Worm (Caenorhabditis elegans) whole organism, L3 larva: ENCODE data around the gene mix-1.

Experiments used
- ZK546.5 ChIP-seq: sonication (generic microtip); optimal IDR thresholded peaks from 2 replicates; lab custom pipeline; 2017; ENCODE audit warnings: missing biosample characterization, missing genetic modification characterization
- aly-2 ChIP-seq: fragments of 150-350 bp; optimal IDR thresholded peaks from 2 replicates; lab custom pipeline; 2014; ENCODE audit warnings: missing biosample characterization, missing genetic modification characterization
- ama-1 ChIP-seq: fragments of 150-350 bp; optimal IDR thresholded peaks from 2 replicates; lab custom pipeline; 2018
- eor-1 ChIP-seq, 2 experiments: fragments of 150-350 bp; optimal IDR thresholded peaks; 2 replicates each; lab custom pipeline; 2014 to 2018; ENCODE audit warnings: missing biosample characterization in 2 of 2, missing genetic modification characterization in 2 of 2
- fkh-2 ChIP-seq: fragments of 150-350 bp; optimal IDR thresholded peaks from 2 replicates; lab custom pipeline; 2014; ENCODE audit warnings: missing biosample characterization, missing genetic modification reagents, missing genetic modification characterization
- fos-1 ChIP-seq: fragments of 150-350 bp; optimal IDR thresholded peaks from 2 replicates; lab custom pipeline; 2014; ENCODE audit warnings: missing biosample characterization, missing genetic modification characterization
- mdl-1 ChIP-seq: fragments of 150-350 bp; optimal IDR thresholded peaks from 2 replicates; lab custom pipeline; 2014; ENCODE audit warnings: missing biosample characterization, missing genetic modification characterization
- nhr-76 ChIP-seq: fragments of 150-350 bp; sonication (generic microtip); optimal IDR thresholded peaks from 5 replicates; lab custom pipeline; 2014; ENCODE audit warnings: missing biosample characterization, missing genetic modification characterization
- pha-4 ChIP-seq: fragments of 150-350 bp; optimal IDR thresholded peaks from 2 replicates; lab custom pipeline; 2014; ENCODE audit warnings: missing biosample characterization, missing genetic modification reagents, missing genetic modification characterization
- snpc-4 ChIP-seq: fragments of 150-350 bp; optimal IDR thresholded peaks from 2 replicates; lab custom pipeline; 2014; ENCODE audit warnings: missing biosample characterization, missing genetic modification characterization
- unc-62 ChIP-seq: fragments of 150-350 bp; sonication (generic microtip); optimal IDR thresholded peaks from 4 replicates; lab custom pipeline; 2014; ENCODE audit warnings: missing biosample characterization, missing genetic modification reagents, missing genetic modification characterization
- zag-1 ChIP-seq: fragments of 150-350 bp; optimal IDR thresholded peaks from 2 replicates; lab custom pipeline; 2014; ENCODE audit warnings: missing biosample characterization, missing genetic modification characterization
- ztf-11 ChIP-seq: fragments of 150-350 bp; optimal IDR thresholded peaks from 2 replicates; lab custom pipeline; 2014; ENCODE audit warnings: missing biosample characterization, missing genetic modification characterization

ce11 chrII:10810690-10811089, 13.4 kb upstream of the mix-1 start, which contains the start of gene msrp-7:
- TF ChIP-seq eor-1 (tag; optimal IDR thresholded peaks at IDR 0.05; lab: Kevin White, UChicago) (no peak), zag-1 (tag; lab: Kevin White, UChicago) (no peak), fkh-2 (no peak), snpc-4 (tag; lab: Kevin White, UChicago) (no peak), fos-1 (tag; lab: Kevin White, UChicago) (no peak), mdl-1 (no peak), ama-1 (no peak), aly-2 (tag; lab: Kevin White, UChicago) (no peak), ZK546.5 (tag; lab: Kevin White, UChicago) (no peak), ztf-11 (tag; lab: Kevin White, UChicago) (no peak), nhr-76 (tag; lab: Kevin White, UChicago) (no peak), pha-4 (tag; lab: Kevin White, UChicago) (no peak), unc-62 (no peak)
